Fruit fly (Drosophila melanogaster): ENCODE measurements around the gene ValRS-m.

Gene ValRS-m

dm6 chr3L:8950955-8951354 lies 13.6 kb downstream of the ValRS-m start (continued):
- TF ChIP-seq CG13123 (GFP tag; optimal IDR thresholded peaks at IDR 0.05) (no peak), YL-1 (GFP tag; optimal IDR thresholded peaks at IDR 0.05) (peak; percentile 1), Hr78 (GFP tag; optimal IDR thresholded peaks at IDR 0.05) (peak in 1 of 2 experiments; percentile 6), CHES-1-like (GFP tag; optimal IDR thresholded peaks at IDR 0.05) (no peak), ap (GFP tag; IDR thresholded peaks at IDR 0.05) (no peak), CG12391 (tag; optimal IDR thresholded peaks at IDR 0.05) (peak; percentile 68), gcm (GFP tag; optimal IDR thresholded peaks at IDR 0.05) (peak; percentile 39), lola (GFP tag; optimal IDR thresholded peaks at IDR 0.05) (peak in 1 of 3 experiments; percentile 50), CG3281 (GFP tag; optimal IDR thresholded peaks at IDR 0.05) (peak; percentile 57), CG7556 (GFP tag; optimal IDR thresholded peaks at IDR 0.05) (peak; percentile 74), CG7839 (tag; optimal IDR thresholded peaks at IDR 0.05) (peak; percentile 68), CG13894 (tag; optimal IDR thresholded peaks at IDR 0.05) (peak; percentile 57), chif (GFP tag; optimal IDR thresholded peaks at IDR 0.05) (no peak), CG10366 (GFP tag; IDR thresholded peaks at IDR 0.05) (no peak), kah (GFP tag; optimal IDR thresholded peaks at IDR 0.05) (no peak), CG1233 (GFP tag; optimal IDR thresholded peaks at IDR 0.05) (no peak), D (optimal IDR thresholded peaks at IDR 0.05) (no peak), D (GFP tag; optimal IDR thresholded peaks at IDR 0.05) (peak; percentile 33), vvl (GFP tag; IDR thresholded peaks at IDR 0.05) (0 out of 2 replicates have a peak, but pooled peaks have one; percentile 52), CG15011 (GFP tag; optimal IDR thresholded peaks at IDR 0.05) (no peak), Taf1 (GFP tag; IDR thresholded peaks at IDR 0.05) (no peak), CG10462 (GFP tag; optimal IDR thresholded peaks at IDR 0.05) (peak; percentile 25), CG13424 (tag; optimal IDR thresholded peaks at IDR 0.05) (peak; percentile 71), ken (GFP tag; IDR thresholded peaks at IDR 0.05) (no peak), stc (GFP tag; IDR thresholded peaks at IDR 0.05) (peak; percentile 41; the same call in 1 of the 2 replicates), h (optimal IDR thresholded peaks at IDR 0.05) (no peak), Hmr (GFP tag; optimal IDR thresholded peaks at IDR 0.05) (peak; percentile 56), Ada2b (GFP tag; IDR thresholded peaks at IDR 0.05) (peak; percentile 29; the same call in 1 of the 2 replicates), zf30C (GFP tag; optimal IDR thresholded peaks at IDR 0.05) (peak; percentile 13), dpn (GFP tag; optimal IDR thresholded peaks at IDR 0.05) (peak in 1 of 2 experiments; percentile 43), Scr (GFP tag; IDR thresholded peaks at IDR 0.05; ENCODE audit: partially characterized antibody) (no peak), sens (GFP tag) (peak; percentile 25), ttk (GFP tag; IDR thresholded peaks at IDR 0.05) (0 out of 2 replicates have a peak, but pooled peaks have one; percentile 23), Sox100B (GFP tag; optimal IDR thresholded peaks at IDR 0.05) (peak; percentile 72), dmrt99B (tag; optimal IDR thresholded peaks at IDR 0.05) (peak; percentile 78), CG17829 (tag; optimal IDR thresholded peaks at IDR 0.05) (peak; percentile 69), vfl (GFP tag; optimal IDR thresholded peaks at IDR 0.05) (no peak), fd3F (GFP tag; optimal IDR thresholded peaks at IDR 0.05) (peak; percentile 53), CG8359 (GFP tag; optimal IDR thresholded peaks at IDR 0.05; ENCODE audit: borderline replicate concordance) (peak; percentile 45), so (GFP tag; IDR thresholded peaks at IDR 0.05) (no peak), fd96Cb (tag; optimal IDR thresholded peaks at IDR 0.05) (peak; percentile 66), zfh1 (GFP tag; IDR thresholded peaks at IDR 0.05) (no peak), onecut (GFP tag; IDR thresholded peaks at IDR 0.05) (no peak), CG14710 (tag; optimal IDR thresholded peaks at IDR 0.05) (peak; percentile 61), CG9215 (GFP tag; IDR thresholded peaks at IDR 0.05) (0 out of 2 replicates have a peak, but pooled peaks have one; percentile 8), dysf (GFP tag; IDR thresholded peaks at IDR 0.05) (peak; percentile 61; the same call in 2 of the 3 replicates), CG42726 (GFP tag; IDR thresholded peaks at IDR 0.05; ENCODE audit: partially characterized antibody) (no peak), Ptx1 (GFP tag; IDR thresholded peaks at IDR 0.05) (peak; percentile 53; the same call in 1 of the 2 replicates), CG4854 (GFP tag; optimal IDR thresholded peaks at IDR 0.05) (no peak), sima (GFP tag; optimal IDR thresholded peaks at IDR 0.05) (no peak), nmo (GFP tag; optimal IDR thresholded peaks at IDR 0.05) (peak; percentile 77)

All from whole organism, embryonic.